Worm (Caenorhabditis elegans): ENCODE data around the gene exc-9.

The exc-9 gene

DNA sequence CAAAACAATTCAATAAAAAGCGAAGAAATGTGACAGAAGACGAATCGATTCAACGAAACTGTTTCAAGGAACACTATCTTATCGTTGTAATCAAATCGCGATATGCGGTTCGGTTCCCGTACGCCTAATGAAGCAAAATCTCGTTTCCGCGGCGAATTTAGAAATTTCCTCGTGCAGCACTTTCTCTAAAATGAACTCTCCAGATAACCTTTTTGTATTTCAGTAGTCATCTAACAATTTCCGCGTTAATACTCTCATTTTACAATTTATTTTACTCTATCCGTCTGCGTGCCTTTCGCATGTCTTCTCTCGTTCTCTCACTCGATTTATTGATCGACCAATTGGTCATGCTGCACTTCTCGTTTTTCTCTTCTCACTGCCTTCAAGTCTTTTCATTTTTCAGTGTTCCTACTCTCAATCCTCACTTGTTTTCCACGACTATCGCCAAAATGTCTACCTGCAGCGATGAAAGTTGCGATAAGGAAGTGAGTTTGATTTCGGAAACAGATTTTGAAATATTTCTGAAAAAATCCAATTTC is 30.6 kb downstream of the exc-9 start, which contains the start of the genes npp-27 and ntl-4 (continued):
- TF ChIP-seq dmd-6 (GFP tag; IDR thresholded peaks at IDR 0.05): 0 out of 2 replicates have a peak, but pooled peaks have one; percentile 5
- peak; percentile 8 for TF ChIP-seq mes-2 (tag; optimal IDR thresholded peaks at IDR 0.05; ENCODE audit: poor library complexity, severe bottlenecking)
- no peak for TF ChIP-seq snpc-4 (tag; optimal IDR thresholded peaks at IDR 0.05)
- no peak for TF ChIP-seq F37D6.2 (tag; optimal IDR thresholded peaks at IDR 0.05)
- no peak for TF ChIP-seq ZK337.2 (GFP tag; IDR thresholded peaks at IDR 0.05)
- peak; percentile 18 for TF ChIP-seq hlh-11 (tag; optimal IDR thresholded peaks at IDR 0.05)
- TF ChIP-seq daf-19 (GFP tag; conservative IDR thresholded peaks at IDR 0.05): no peak
- no peak for TF ChIP-seq gei-8 (GFP tag; optimal IDR thresholded peaks at IDR 0.05)
- no peak for TF ChIP-seq Y5F2A.4 (GFP tag; optimal IDR thresholded peaks at IDR 0.05)
- TF ChIP-seq nhr-25 (tag; optimal IDR thresholded peaks at IDR 0.05; ENCODE audit: borderline replicate concordance, insufficient read depth): no peak
- TF ChIP-seq saeg-2 (GFP tag; IDR thresholded peaks at IDR 0.05): no peak
- no peak for TF ChIP-seq spr-3 (GFP tag; optimal IDR thresholded peaks at IDR 0.05)
- TF ChIP-seq Y48G9A.11 (GFP tag; IDR thresholded peaks at IDR 0.05): no peak
- no peak for TF ChIP-seq ces-1 (GFP tag; optimal IDR thresholded peaks at IDR 0.05)
- TF ChIP-seq ztf-7 (tag; optimal IDR thresholded peaks at IDR 0.05): no peak
- no peak for TF ChIP-seq lin-38 (GFP tag; IDR thresholded peaks at IDR 0.05)
- TF ChIP-seq pha-4 (GFP tag; IDR thresholded peaks at IDR 0.05): no peak
- no peak for TF ChIP-seq pha-4 (tag; optimal IDR thresholded peaks at IDR 0.05)
- no peak for TF ChIP-seq mdt-29 (GFP tag; IDR thresholded peaks at IDR 0.05)
- TF ChIP-seq lin-15B (tag; optimal IDR thresholded peaks at IDR 0.05): no peak
- TF ChIP-seq Y75B8A.6 (GFP tag; IDR thresholded peaks at IDR 0.05): no peak
- TF ChIP-seq fos-1 (tag; optimal IDR thresholded peaks at IDR 0.05): no peak
- no peak for TF ChIP-seq aly-2 (tag; optimal IDR thresholded peaks at IDR 0.05)
- peak; percentile 4 for TF ChIP-seq mep-1 (tag; optimal IDR thresholded peaks at IDR 0.05)
- TF ChIP-seq ZK546.5 (tag; optimal IDR thresholded peaks at IDR 0.05): no peak
- no peak for TF ChIP-seq ztf-11 (tag; optimal IDR thresholded peaks at IDR 0.05)
- TF ChIP-seq unc-62 (GFP tag; optimal IDR thresholded peaks at IDR 0.05 in 1 of 2): no peak
- TF ChIP-seq unc-62 (tag; optimal IDR thresholded peaks at IDR 0.05): no peak
- TF ChIP-seq lin-13 (GFP tag; optimal IDR thresholded peaks at IDR 0.05): no peak
- TF ChIP-seq madf-5 (GFP tag; IDR thresholded peaks at IDR 0.05): no peak
- no peak for TF ChIP-seq arid-1 (GFP tag; conservative IDR thresholded peaks at IDR 0.05)
- no peak for TF ChIP-seq ama-1 (optimal IDR thresholded peaks at IDR 0.05)
- TF ChIP-seq spr-1 (tag; optimal IDR thresholded peaks at IDR 0.05): no peak
- TF ChIP-seq unc-39 (tag; optimal IDR thresholded peaks at IDR 0.05): no peak
- TF ChIP-seq nhr-6 (tag; optimal IDR thresholded peaks at IDR 0.05): no peak

DNA sequence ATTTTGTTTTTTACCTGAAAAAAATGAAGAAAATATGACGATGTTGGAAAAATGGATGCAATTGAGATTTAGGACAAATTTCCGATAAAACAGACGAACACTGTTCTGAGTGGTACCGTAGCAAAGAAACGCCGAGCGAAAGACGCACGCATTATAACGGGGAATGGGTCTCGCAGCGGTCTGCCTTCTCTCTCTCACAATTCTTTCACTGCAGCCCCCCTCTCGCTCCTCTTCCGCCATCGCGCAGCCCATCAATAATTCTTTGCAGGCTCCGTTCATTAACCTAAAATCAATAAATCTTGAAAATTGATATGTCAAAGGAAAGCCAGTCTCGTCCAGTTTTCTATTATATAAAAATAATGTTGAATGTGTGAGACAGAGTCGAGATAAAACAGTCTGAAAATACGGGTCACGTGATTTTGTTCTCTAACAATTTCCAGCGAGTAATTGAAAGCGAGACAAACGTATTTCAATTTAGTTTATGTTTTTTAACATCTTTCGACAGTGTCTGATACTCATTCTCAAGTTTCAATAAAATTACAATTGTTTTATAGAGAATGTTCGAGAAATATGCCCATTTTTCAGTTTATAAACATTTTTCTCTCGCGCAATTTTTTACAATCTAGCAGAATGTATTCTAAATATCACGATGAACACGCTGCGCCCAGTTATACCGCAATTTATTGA is 31.2 kb downstream of the exc-9 start:
- TF ChIP-seq hlh-30 (tag; optimal IDR thresholded peaks at IDR 0.05; ENCODE audit: insufficient read depth) (peak; percentile 64), lin-38 (GFP tag; IDR thresholded peaks at IDR 0.05) (peak; percentile 16; the same call in 1 of the 2 replicates), T20F7.1 (GFP tag; optimal IDR thresholded peaks at IDR 0.05) (peak; percentile 14), mdt-29 (GFP tag; IDR thresholded peaks at IDR 0.05) (no peak), fkh-10 (GFP tag; optimal IDR thresholded peaks at IDR 0.05) (no peak), unc-130 (GFP tag; optimal IDR thresholded peaks at IDR 0.05) (no peak), mep-1 (tag; optimal IDR thresholded peaks at IDR 0.05) (peak; percentile 31), snpc-1.2 (GFP tag; IDR thresholded peaks at IDR 0.05) (0 out of 2 replicates have a peak, but pooled peaks have one; percentile 28), dve-1 (tag; optimal IDR thresholded peaks at IDR 0.05; ENCODE audit: insufficient read depth) (peak; percentile 2), hmg-1.1 (GFP tag; IDR thresholded peaks at IDR 0.05) (0 out of 2 replicates have a peak, but pooled peaks have one; percentile 33), zag-1 (tag; optimal IDR thresholded peaks at IDR 0.05) (no peak), nhr-42 (GFP tag; IDR thresholded peaks at IDR 0.05) (no peak), mes-2 (tag; optimal IDR thresholded peaks at IDR 0.05; ENCODE audit: poor library complexity, severe bottlenecking) (peak; percentile 45), vab-7 (GFP tag; IDR thresholded peaks at IDR 0.05) (0 out of 2 replicates have a peak, but pooled peaks have one; percentile 14), lsy-2 (tag; optimal IDR thresholded peaks at IDR 0.05) (peak in 1 of 2 experiments; percentile 52), rbr-2 (tag; optimal IDR thresholded peaks at IDR 0.05) (peak; percentile 21), set-16 (GFP tag; IDR thresholded peaks at IDR 0.05) (peak; percentile 21; the same call in 1 of the 2 replicates)
